Fruit fly (Drosophila melanogaster): ENCODE measurements around the gene nab.

The nab gene

DNA sequence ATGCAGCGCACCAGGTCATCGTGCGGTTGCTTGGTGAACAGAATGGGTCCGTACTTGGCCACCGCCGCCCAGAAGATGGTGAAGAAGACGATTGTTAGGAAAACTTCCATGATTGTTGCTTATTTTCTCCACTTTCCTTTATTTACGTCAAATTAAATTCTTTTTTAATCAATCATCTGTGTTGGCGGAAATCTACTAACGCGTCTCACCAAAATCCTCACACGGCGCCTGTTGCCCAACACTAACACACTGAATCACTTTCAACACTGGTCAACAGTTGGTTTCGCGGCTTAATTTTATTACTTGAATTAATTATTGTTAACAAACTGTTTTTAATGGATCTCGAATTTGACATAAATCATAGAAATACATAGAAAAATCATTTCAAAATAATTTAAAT, 25.9 kb upstream of the nab start, which contains the start of gene VhaM9.7-c (continued):
- TF ChIP-seq tin (GFP tag; optimal IDR thresholded peaks at IDR 0.05) (peak; percentile 32), CG11723 (GFP tag; optimal IDR thresholded peaks at IDR 0.05) (no peak), CG2120 (GFP tag; optimal IDR thresholded peaks at IDR 0.05) (peak; percentile 70), ken (GFP tag; IDR thresholded peaks at IDR 0.05) (no peak), klu (GFP tag; IDR thresholded peaks at IDR 0.05) (no peak), gfzf (GFP tag; optimal IDR thresholded peaks at IDR 0.05) (peak; percentile 81), gt (GFP tag; IDR thresholded peaks at IDR 0.05) (no peak), zen (tag; optimal IDR thresholded peaks at IDR 0.05) (peak; percentile 37), MBD-R2 (GFP tag; IDR thresholded peaks at IDR 0.05) (peak; percentile 91), CG1024 (GFP tag; IDR thresholded peaks at IDR 0.05) (0 out of 2 replicates have a peak, but pooled peaks have one; percentile 7), wek (GFP tag; optimal IDR thresholded peaks at IDR 0.05) (no peak), amos (GFP tag; IDR thresholded peaks at IDR 0.05; ENCODE audit: partially characterized antibody) (no peak), CG1603 (tag; optimal IDR thresholded peaks at IDR 0.05) (no peak), CG4360 (GFP tag; IDR thresholded peaks at IDR 0.05) (no peak), GATAe (GFP tag; conservative IDR thresholded peaks at IDR 0.05) (no peak), sd (tag; optimal IDR thresholded peaks at IDR 0.05) (peak; percentile 42), fu2 (GFP tag; optimal IDR thresholded peaks at IDR 0.05) (peak; percentile 53), Rfx (GFP tag; IDR thresholded peaks at IDR 0.05) (peak; percentile 72), corto (GFP tag; optimal IDR thresholded peaks at IDR 0.05) (no peak), CG13775 (GFP tag; optimal IDR thresholded peaks at IDR 0.05) (no peak), gsb-n (tag; optimal IDR thresholded peaks at IDR 0.05) (peak; percentile 24), Sry-δ (GFP tag; optimal IDR thresholded peaks at IDR 0.05) (peak; percentile 17), aop (GFP tag; IDR thresholded peaks at IDR 0.05) (no peak), CG9797 (GFP tag; optimal IDR thresholded peaks at IDR 0.05) (peak; percentile 52), Ets65A (GFP tag) (peak; percentile 94), ase (GFP tag; IDR thresholded peaks at IDR 0.05) (no peak), Optix (GFP tag; IDR thresholded peaks at IDR 0.05) (no peak), jumu (GFP tag; optimal IDR thresholded peaks at IDR 0.05) (no peak), CG30403 (GFP tag; optimal IDR thresholded peaks at IDR 0.05) (peak; percentile 47), bcd (GFP tag; optimal IDR thresholded peaks at IDR 0.05) (peak; percentile 17), CG33213 (GFP tag; optimal IDR thresholded peaks at IDR 0.05) (peak; percentile 47), jing (GFP tag; optimal IDR thresholded peaks at IDR 0.05) (no peak), row (GFP tag; IDR thresholded peaks at IDR 0.05) (0 out of 3 replicates have a peak, but pooled peaks have one; percentile 7), CG10565 (GFP tag; optimal IDR thresholded peaks at IDR 0.05) (no peak), nerfin-1 (tag; optimal IDR thresholded peaks at IDR 0.05) (peak; percentile 37), slp2 (GFP tag; optimal IDR thresholded peaks at IDR 0.05) (no peak), CG7556 (GFP tag; optimal IDR thresholded peaks at IDR 0.05) (peak; percentile 7), CG32767 (GFP tag; IDR thresholded peaks at IDR 0.05) (no peak), CG7357 (GFP tag; IDR thresholded peaks at IDR 0.05) (no peak), HLH54F (GFP tag; optimal IDR thresholded peaks at IDR 0.05) (peak; percentile 52), CG12659 (GFP tag; optimal IDR thresholded peaks at IDR 0.05) (peak; percentile 55), CG3847 (GFP tag; IDR thresholded peaks at IDR 0.05) (peak; percentile 50; the same call in 1 of the 2 replicates), Lhr (GFP tag; optimal IDR thresholded peaks at IDR 0.05) (peak; percentile 17), CG14710 (tag; optimal IDR thresholded peaks at IDR 0.05) (peak; percentile 46), az2 (GFP tag; optimal IDR thresholded peaks at IDR 0.05) (no peak), Mad (GFP tag; optimal IDR thresholded peaks at IDR 0.05) (peak; percentile 11), peb (GFP tag; IDR thresholded peaks at IDR 0.05) (no peak), Hmr (GFP tag; optimal IDR thresholded peaks at IDR 0.05) (peak; percentile 23), tgo (GFP tag; IDR thresholded peaks at IDR 0.05) (no peak)

Data from whole organism, embryonic.